Worm (Caenorhabditis elegans): Measurements from ENCODE around the gene C44C10.11.

DNA sequence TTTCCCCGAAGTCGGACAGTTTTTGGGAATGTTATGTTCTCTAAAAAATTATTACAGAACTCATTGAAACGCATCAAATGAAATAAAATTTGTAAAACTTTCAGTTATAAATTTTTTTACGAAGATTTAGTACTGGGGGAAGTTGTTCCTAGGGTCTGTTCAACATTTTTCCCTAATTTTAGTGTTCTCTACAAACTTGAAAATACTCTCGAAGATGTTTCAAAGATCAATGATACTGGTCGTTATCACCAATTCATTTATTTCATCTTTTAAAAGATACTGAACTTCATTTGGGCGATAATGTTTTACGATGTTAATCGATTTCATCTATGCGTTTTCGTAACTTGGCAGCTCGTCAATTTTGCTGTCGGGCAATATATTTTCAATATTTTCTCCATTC is 7.9 kb downstream of the C44C10.11 start, which contains the start of gene C44C10.3:
- TF ChIP-seq ama-1 (optimal IDR thresholded peaks at IDR 0.05) (no peak), nhr-237 (tag; optimal IDR thresholded peaks at IDR 0.05) (no peak), lin-13 (GFP tag; optimal IDR thresholded peaks at IDR 0.05) (no peak), Y48G9A.11 (GFP tag; IDR thresholded peaks at IDR 0.05) (no peak), ceh-28 (tag; optimal IDR thresholded peaks at IDR 0.05) (no peak), zip-11 (GFP tag; IDR thresholded peaks at IDR 0.05) (no peak), dpl-1 (GFP tag; optimal IDR thresholded peaks at IDR 0.05) (no peak), php-3 (GFP tag; IDR thresholded peaks at IDR 0.05) (no peak), pqm-1 (tag; optimal IDR thresholded peaks at IDR 0.05) (no peak)
